Worm (Caenorhabditis elegans): ENCODE results near the gene Y49F6B.13.

Y49F6B.13 gene

DNA sequence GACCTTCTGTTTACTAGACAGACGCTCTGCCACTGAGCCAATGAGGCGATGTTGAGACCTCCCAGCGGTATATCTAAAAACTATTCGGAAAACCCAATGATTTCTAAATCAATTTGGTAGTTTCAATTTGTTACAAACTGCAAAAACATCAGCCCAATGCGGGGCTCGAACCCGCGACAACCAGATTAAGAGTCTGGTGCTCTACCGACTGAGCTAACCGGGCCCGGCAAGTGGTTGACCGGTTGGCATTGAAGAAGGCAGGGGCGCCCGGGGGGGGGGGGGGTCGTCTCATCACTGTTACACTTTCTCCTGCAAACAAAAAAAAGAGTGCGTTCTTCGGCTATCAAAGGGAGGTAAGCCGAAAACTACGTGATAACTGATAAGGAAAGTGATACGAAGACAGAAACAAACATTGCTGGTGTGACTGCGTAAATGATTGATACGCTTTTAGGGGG is 32.2 kb downstream of the Y49F6B.13 start (continued):
- TF ChIP-seq unc-98 (GFP tag; IDR thresholded peaks at IDR 0.05), result no peak
- no peak for TF ChIP-seq alr-1 (tag; optimal IDR thresholded peaks at IDR 0.05; ENCODE audit: borderline replicate concordance)
- no peak for TF ChIP-seq mdl-1 (tag; optimal IDR thresholded peaks at IDR 0.05)
- no peak for TF ChIP-seq swsn-7 (tag; optimal IDR thresholded peaks at IDR 0.05)
- peak; percentile 39 for TF ChIP-seq nhr-20 (tag; optimal IDR thresholded peaks at IDR 0.05)
- no peak for TF ChIP-seq hpl-2 (GFP tag; optimal IDR thresholded peaks at IDR 0.05)
- no peak for TF ChIP-seq nhr-76 (tag; optimal IDR thresholded peaks at IDR 0.05)
- TF ChIP-seq tbx-2 (tag; optimal IDR thresholded peaks at IDR 0.05), result peak; percentile 22
- TF ChIP-seq aly-2 (tag; optimal IDR thresholded peaks at IDR 0.05), result no peak
- no peak for TF ChIP-seq isw-1 (GFP tag; IDR thresholded peaks at IDR 0.05)
- TF ChIP-seq mef-2 (tag; optimal IDR thresholded peaks at IDR 0.05), result no peak
- TF ChIP-seq snpc-4 (tag; optimal IDR thresholded peaks at IDR 0.05), result no peak
- TF ChIP-seq grh-1 (GFP tag; IDR thresholded peaks at IDR 0.05), result 0 out of 2 replicates have a peak, but pooled peaks have one; percentile 6
- TF ChIP-seq hlh-17 (GFP tag; optimal IDR thresholded peaks at IDR 0.05; ENCODE audit: borderline replicate concordance), result no peak
- TF ChIP-seq skn-1 (tag; optimal IDR thresholded peaks at IDR 0.05), result no peak
- TF ChIP-seq ztf-4 (tag; optimal IDR thresholded peaks at IDR 0.05), result no peak
- peak; percentile 62 for TF ChIP-seq tlp-1 (tag; optimal IDR thresholded peaks at IDR 0.05)
- peak; percentile 75 for TF ChIP-seq nhr-90 (tag; optimal IDR thresholded peaks at IDR 0.05; ENCODE audit: poor library complexity)
- peak; percentile 64 for TF ChIP-seq nhr-19 (GFP tag; conservative IDR thresholded peaks at IDR 0.05)
- TF ChIP-seq irx-1 (tag; optimal IDR thresholded peaks at IDR 0.05), result no peak
- peak; percentile 10 for TF ChIP-seq sup-37 (GFP tag; optimal IDR thresholded peaks at IDR 0.05)
- no peak for TF ChIP-seq nhr-12 (tag; optimal IDR thresholded peaks at IDR 0.05)
- no peak for TF ChIP-seq Y116A8C.19 (tag; optimal IDR thresholded peaks at IDR 0.05; ENCODE audit: borderline replicate concordance)
- TF ChIP-seq C16A3.4 (tag; optimal IDR thresholded peaks at IDR 0.05), result no peak
- no peak for TF ChIP-seq aha-1 (tag; optimal IDR thresholded peaks at IDR 0.05)
- TF ChIP-seq elt-3 (tag; optimal IDR thresholded peaks at IDR 0.05), result peak in 3 of 6 experiments; percentile 45 to 62 (median 46)
- peak; percentile 43 for TF ChIP-seq pqm-1 (tag; optimal IDR thresholded peaks at IDR 0.05)
- no peak for TF ChIP-seq F16B12.6 (tag; optimal IDR thresholded peaks at IDR 0.05)
- TF ChIP-seq snu-23 (GFP tag; optimal IDR thresholded peaks at IDR 0.05), result peak; percentile 38
- TF ChIP-seq nhr-11 (tag; optimal IDR thresholded peaks at IDR 0.05), result no peak
- peak in 1 of 2 experiments; percentile 20 for TF ChIP-seq efl-1 (optimal IDR thresholded peaks at IDR 0.05)
- TF ChIP-seq efl-1 (GFP tag; optimal IDR thresholded peaks at IDR 0.05 in 1 of 2), result no peak

DNA sequence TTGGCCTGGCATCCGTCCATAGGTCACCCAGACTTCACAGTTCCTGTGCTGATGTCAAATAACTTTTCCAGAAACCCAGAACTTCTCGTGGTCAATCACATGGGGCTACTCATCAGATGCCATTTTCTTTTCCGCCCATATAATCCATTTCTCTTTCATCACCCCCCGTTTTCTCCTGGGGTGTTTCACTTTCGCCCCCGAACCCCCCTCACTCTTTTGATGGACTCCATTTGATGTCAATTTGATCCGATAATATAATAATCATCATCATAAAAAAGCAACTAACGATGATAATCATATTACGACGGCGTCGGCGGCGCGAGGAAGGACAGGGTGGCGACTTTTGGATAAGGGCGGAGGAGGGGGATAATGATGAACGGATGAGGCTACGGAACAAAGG is 33.2 kb downstream of the Y49F6B.13 start:
- TF ChIP-seq ztf-11 (tag; optimal IDR thresholded peaks at IDR 0.05) (no peak), blmp-1 (tag; optimal IDR thresholded peaks at IDR 0.05) (peak; percentile 90), jun-1 (tag; optimal IDR thresholded peaks at IDR 0.05) (no peak)

DNA sequence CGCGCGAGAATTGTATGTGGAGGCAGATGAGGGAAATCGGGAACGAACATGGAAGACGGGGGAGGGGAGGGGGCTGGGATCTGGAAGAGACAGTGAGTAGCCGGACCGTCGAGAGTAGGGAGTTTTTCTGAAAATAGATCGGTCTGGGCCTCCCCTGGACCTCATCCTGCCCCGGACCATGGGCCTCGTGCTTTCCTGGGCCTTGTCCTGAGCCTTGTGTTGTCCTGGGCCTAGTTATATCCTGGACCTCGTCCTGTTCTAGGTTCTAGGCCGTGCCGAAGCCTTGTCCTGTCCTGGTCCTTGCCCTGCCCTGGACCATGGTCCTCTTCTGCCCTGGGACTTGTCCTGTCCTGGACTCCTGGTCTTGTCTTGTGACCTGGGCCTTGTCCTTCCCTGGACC is 34.1 kb downstream of the Y49F6B.13 start:
- no peak for TF ChIP-seq nhr-20 (tag; optimal IDR thresholded peaks at IDR 0.05)
- TF ChIP-seq nhr-19 (GFP tag; conservative IDR thresholded peaks at IDR 0.05), result no peak
- TF ChIP-seq hlh-4 (tag; optimal IDR thresholded peaks at IDR 0.05), result no peak
- no peak for TF ChIP-seq alr-1 (tag; optimal IDR thresholded peaks at IDR 0.05; ENCODE audit: borderline replicate concordance)
- TF ChIP-seq nhr-76 (tag; optimal IDR thresholded peaks at IDR 0.05), result no peak
- no peak for TF ChIP-seq tbx-2 (tag; optimal IDR thresholded peaks at IDR 0.05)
- TF ChIP-seq lin-39 (tag; optimal IDR thresholded peaks at IDR 0.05), result no peak
- no peak for TF ChIP-seq mep-1 (tag; optimal IDR thresholded peaks at IDR 0.05)
- no peak for TF ChIP-seq ets-5 (GFP tag; IDR thresholded peaks at IDR 0.05)
- no peak for TF ChIP-seq mdl-1 (tag; optimal IDR thresholded peaks at IDR 0.05)
- no peak for TF ChIP-seq snu-23 (GFP tag; optimal IDR thresholded peaks at IDR 0.05)
- no peak for TF ChIP-seq egl-27 (tag; optimal IDR thresholded peaks at IDR 0.05)

Measured in whole organism, L1 larva.